Worm (Caenorhabditis elegans): Measurements from ENCODE around the gene K06A9.1.

ce11 chrX:1521387-1521786, 25.9 kb upstream of the K06A9.1 start, which contains the start of gene toca-1:
- TF ChIP-seq nhr-28 (tag; optimal IDR thresholded peaks at IDR 0.05): no peak
- TF ChIP-seq lir-3 (tag; optimal IDR thresholded peaks at IDR 0.05; ENCODE audit: poor library complexity): no peak
- TF ChIP-seq elt-2 (tag; optimal IDR thresholded peaks at IDR 0.05): no peak
- TF ChIP-seq ama-1 (optimal IDR thresholded peaks at IDR 0.05): no peak
- TF ChIP-seq aly-2 (tag; optimal IDR thresholded peaks at IDR 0.05): no peak
- TF ChIP-seq lin-15B (tag; optimal IDR thresholded peaks at IDR 0.05): no peak
- no peak for TF ChIP-seq fkh-10 (GFP tag; optimal IDR thresholded peaks at IDR 0.05)
- no peak for TF ChIP-seq efl-3 (GFP tag; optimal IDR thresholded peaks at IDR 0.05)
- TF ChIP-seq ztf-11 (tag; optimal IDR thresholded peaks at IDR 0.05): no peak
